Worm (Caenorhabditis elegans): Measurements from ENCODE around the gene K07C5.9.
A peak's percentile ranks its signal among the peaks of the same experiment; 100 is the strongest.

Gene K07C5.9

DNA sequence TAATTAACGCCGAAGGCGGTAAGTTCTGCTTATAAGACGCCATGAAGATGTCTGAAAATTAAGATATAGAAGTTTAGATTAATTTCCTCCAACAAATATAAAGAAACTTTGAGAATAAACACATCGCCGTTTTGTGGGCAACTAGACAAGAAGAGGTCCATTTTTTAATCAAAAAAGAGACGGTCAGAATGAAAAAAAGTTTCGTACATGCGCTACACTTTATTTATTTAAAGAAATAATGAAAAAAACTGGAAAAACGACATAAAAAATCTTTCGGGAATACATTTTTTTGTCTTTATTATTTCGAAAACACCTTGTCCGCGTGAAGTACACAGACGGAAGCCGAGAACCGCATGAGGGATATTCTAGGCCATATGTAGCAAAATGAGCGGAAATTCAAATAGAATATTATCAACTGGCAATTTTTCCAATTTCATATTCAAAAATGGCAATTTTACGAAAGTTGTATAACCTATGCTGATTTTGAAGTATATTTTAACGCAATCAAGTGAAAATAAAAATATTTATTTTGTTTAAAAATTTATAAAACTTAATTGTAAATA lies 5.9 kb upstream of the K07C5.9 start, which contains the start of gene sluh-7 (continued):
- TF ChIP-seq sma-3 (GFP tag; optimal IDR thresholded peaks at IDR 0.05) (peak; percentile 84), ztf-4 (tag; optimal IDR thresholded peaks at IDR 0.05) (no peak), lsy-2 (tag; optimal IDR thresholded peaks at IDR 0.05) (peak; percentile 67 to 90), elt-1 (tag; optimal IDR thresholded peaks at IDR 0.05) (no peak), elt-3 (tag; optimal IDR thresholded peaks at IDR 0.05) (no peak), sma-9 (GFP tag; optimal IDR thresholded peaks at IDR 0.05) (peak; percentile 92), sma-9 (tag; optimal IDR thresholded peaks at IDR 0.05) (no peak), Y55F3AM.14 (GFP tag; optimal IDR thresholded peaks at IDR 0.05) (no peak), nhr-21 (tag; optimal IDR thresholded peaks at IDR 0.05) (peak; percentile 68), snpc-4 (tag; optimal IDR thresholded peaks at IDR 0.05) (peak; percentile 69), alr-1 (tag; optimal IDR thresholded peaks at IDR 0.05) (no peak), nhr-12 (tag; optimal IDR thresholded peaks at IDR 0.05) (no peak)

DNA sequence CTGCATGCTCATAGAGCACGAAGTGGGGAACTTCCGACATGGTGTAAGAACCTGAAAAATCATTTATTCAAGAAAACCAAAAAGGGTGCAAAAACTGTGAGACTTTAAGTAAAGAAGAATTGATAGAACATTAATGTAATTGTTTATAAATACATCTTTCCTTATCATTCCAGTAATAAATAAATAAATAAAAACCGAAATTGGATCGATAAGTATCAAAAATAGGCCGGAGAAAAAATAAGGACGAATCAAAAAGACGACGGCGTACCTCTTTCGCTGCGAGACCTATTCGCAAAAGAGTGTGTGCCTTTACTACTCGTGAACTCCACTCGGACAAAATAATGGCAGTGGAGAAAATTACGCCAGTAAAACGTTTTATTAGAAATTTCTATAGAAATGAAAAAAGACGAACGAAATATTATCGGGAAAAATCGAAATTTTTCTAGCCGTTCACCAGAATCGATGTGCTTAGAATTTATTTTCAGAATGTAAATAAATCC lies 3.0 kb upstream of the K07C5.9 start, which contains the start of gene nol-56:
Gene nol-56, minus strand, starts transcription at position 51 of the 500 bp plus-strand sequence.
- TF ChIP-seq fos-1 (tag; optimal IDR thresholded peaks at IDR 0.05) = peak; percentile 60
- no peak for TF ChIP-seq skn-1 (tag; optimal IDR thresholded peaks at IDR 0.05)
- TF ChIP-seq blmp-1 (tag; optimal IDR thresholded peaks at IDR 0.05; ENCODE audit: insufficient read depth) = peak; percentile 26
- no peak for TF ChIP-seq nhr-23 (tag; optimal IDR thresholded peaks at IDR 0.05)
- no peak for TF ChIP-seq nhr-11 (tag; optimal IDR thresholded peaks at IDR 0.05)
- TF ChIP-seq nhr-77 (tag; optimal IDR thresholded peaks at IDR 0.05) = peak; percentile 10
- no peak for TF ChIP-seq peb-1 (tag; optimal IDR thresholded peaks at IDR 0.05)
- peak; percentile 76 for TF ChIP-seq lin-13 (GFP tag; optimal IDR thresholded peaks at IDR 0.05)
- TF ChIP-seq sma-3 (GFP tag; optimal IDR thresholded peaks at IDR 0.05) = peak; percentile 81
- no peak for TF ChIP-seq Y55F3AM.14 (GFP tag; optimal IDR thresholded peaks at IDR 0.05)
- TF ChIP-seq elt-3 (tag; optimal IDR thresholded peaks at IDR 0.05) = no peak
- no peak for TF ChIP-seq nhr-237 (tag; optimal IDR thresholded peaks at IDR 0.05)
- peak; percentile 6 for TF ChIP-seq zag-1 (tag; optimal IDR thresholded peaks at IDR 0.05)
- peak; percentile 85 for TF ChIP-seq nhr-25 (tag; optimal IDR thresholded peaks at IDR 0.05)
- no peak for TF ChIP-seq ceh-82 (tag; optimal IDR thresholded peaks at IDR 0.05)
- no peak for TF ChIP-seq aly-2 (tag; optimal IDR thresholded peaks at IDR 0.05)
- no peak for TF ChIP-seq R02D3.7 (tag; optimal IDR thresholded peaks at IDR 0.05)
- TF ChIP-seq mbf-1 (tag; optimal IDR thresholded peaks at IDR 0.05) = no peak
- peak; percentile 70 for TF ChIP-seq snpc-4 (tag; optimal IDR thresholded peaks at IDR 0.05)
- peak; percentile 67 for TF ChIP-seq nhr-21 (tag; optimal IDR thresholded peaks at IDR 0.05)
- TF ChIP-seq ztf-4 (tag; optimal IDR thresholded peaks at IDR 0.05) = peak; percentile 51
- no peak for TF ChIP-seq nhr-12 (tag; optimal IDR thresholded peaks at IDR 0.05)
- peak; percentile 91 for TF ChIP-seq unc-55 (GFP tag; optimal IDR thresholded peaks at IDR 0.05)
- TF ChIP-seq ceh-16 (tag; optimal IDR thresholded peaks at IDR 0.05) = no peak
- peak; percentile 77 for TF ChIP-seq nhr-129 (tag; optimal IDR thresholded peaks at IDR 0.05)
- peak; percentile 72 for TF ChIP-seq F13H6.1 (tag; optimal IDR thresholded peaks at IDR 0.05)
- TF ChIP-seq crh-2 (tag; optimal IDR thresholded peaks at IDR 0.05) = peak; percentile 90
- TF ChIP-seq mab-5 (tag; optimal IDR thresholded peaks at IDR 0.05) = peak; percentile 83
- no peak for TF ChIP-seq ztf-1 (GFP tag; conservative IDR thresholded peaks at IDR 0.05)
- TF ChIP-seq ama-1 (optimal IDR thresholded peaks at IDR 0.05) = peak; percentile 27
- peak; percentile 41 for TF ChIP-seq ZK546.5 (tag; optimal IDR thresholded peaks at IDR 0.05)
- no peak for TF ChIP-seq mdl-1 (tag; optimal IDR thresholded peaks at IDR 0.05)
- TF ChIP-seq lsy-2 (tag; optimal IDR thresholded peaks at IDR 0.05) = peak; percentile 66 to 93
- TF ChIP-seq alr-1 (tag; optimal IDR thresholded peaks at IDR 0.05) = peak; percentile 15
- peak; percentile 85 for TF ChIP-seq gmeb-1 (tag; optimal IDR thresholded peaks at IDR 0.05)
- peak; percentile 59 for TF ChIP-seq nhr-6 (tag; optimal IDR thresholded peaks at IDR 0.05)
- no peak for TF ChIP-seq dmd-4 (tag; optimal IDR thresholded peaks at IDR 0.05)
- TF ChIP-seq lin-11 (tag; optimal IDR thresholded peaks at IDR 0.05) = peak; percentile 69
- no peak for TF ChIP-seq unc-39 (tag; optimal IDR thresholded peaks at IDR 0.05)
- peak; percentile 91 for TF ChIP-seq C34F6.9 (tag; optimal IDR thresholded peaks at IDR 0.05)
- no peak for TF ChIP-seq lin-39 (tag; optimal IDR thresholded peaks at IDR 0.05)
- TF ChIP-seq unc-62 (GFP tag; optimal IDR thresholded peaks at IDR 0.05) = no peak
- peak; percentile 78 for TF ChIP-seq sem-4 (tag; optimal IDR thresholded peaks at IDR 0.05)
- no peak for TF ChIP-seq ztf-11 (tag; optimal IDR thresholded peaks at IDR 0.05)
- no peak for TF ChIP-seq egl-27 (tag; optimal IDR thresholded peaks at IDR 0.05)
- TF ChIP-seq sma-9 (GFP tag; optimal IDR thresholded peaks at IDR 0.05) = peak; percentile 79
- no peak for TF ChIP-seq sma-9 (tag; optimal IDR thresholded peaks at IDR 0.05)
- no peak for TF ChIP-seq nhr-10 (tag; optimal IDR thresholded peaks at IDR 0.05)
